Worm (Caenorhabditis elegans) whole organism, L3 larva: ENCODE results near the gene fbxl-2.
A peak's percentile ranks its signal among the peaks of the same experiment; 100 is the strongest.
"Not testable (repeated sequence)": the region's sequence is repeated elsewhere in the genome, so short reads cannot be mapped to it uniquely, and the experiment has no call there.

Experiments used
- ZK546.5 ChIP-seq: sonication (generic microtip); optimal IDR thresholded peaks from 2 replicates; lab custom pipeline; 2017; ENCODE audit warnings: missing biosample characterization, missing genetic modification characterization
- ceh-28 ChIP-seq: fragments of 150-350 bp; optimal IDR thresholded peaks from 2 replicates; lab custom pipeline; 2014; ENCODE audit warnings: missing biosample characterization, missing genetic modification reagents, missing genetic modification characterization
- ceh-82 ChIP-seq: fragments of 150-350 bp; optimal IDR thresholded peaks from 2 replicates; lab custom pipeline; 2014; ENCODE audit warnings: missing biosample characterization, missing genetic modification characterization
- daf-12 ChIP-seq: fragments of 150-350 bp; optimal IDR thresholded peaks from 2 replicates; lab custom pipeline; 2014; ENCODE audit warnings: missing biosample characterization, missing genetic modification reagents, missing genetic modification characterization
- egl-27 ChIP-seq: sonication (generic microtip); optimal IDR thresholded peaks from 4 replicates; lab custom pipeline; 2017; ENCODE audit warnings: missing biosample characterization, missing genetic modification reagents, missing genetic modification characterization
- egl-5 ChIP-seq: fragments of 150-350 bp; optimal IDR thresholded peaks from 2 replicates; lab custom pipeline; 2017; ENCODE audit warnings: missing biosample characterization, missing genetic modification reagents, missing genetic modification characterization, inconsistent platforms
- elt-2 ChIP-seq: sonication (generic microtip); optimal IDR thresholded peaks from 2 replicates; lab custom pipeline; 2016; ENCODE audit warnings: missing genetic modification reagents, mild to moderate bottlenecking, missing genetic modification characterization, missing compliant biosample characterization
- elt-3 ChIP-seq, 3 experiments: fragments of 150-350 bp in 1 of 3; sonication (generic microtip) in 2 of 3; optimal IDR thresholded peaks; 2 replicates in 2 of 3; 4 replicates in 1 of 3; lab custom pipeline; 2014 to 2017; ENCODE audit warnings: missing biosample characterization in 3 of 3, missing genetic modification characterization in 3 of 3
- fkh-10 ChIP-seq: sonication (generic microtip); optimal IDR thresholded peaks from 2 replicates; lab custom pipeline; 2017; ENCODE audit warnings: missing biosample characterization, missing genetic modification reagents, missing genetic modification characterization
- fkh-2 ChIP-seq: fragments of 150-350 bp; optimal IDR thresholded peaks from 2 replicates; lab custom pipeline; 2014; ENCODE audit warnings: missing biosample characterization, missing genetic modification reagents, missing genetic modification characterization
- jun-1 ChIP-seq: fragments of 150-350 bp; optimal IDR thresholded peaks from 2 replicates; lab custom pipeline; 2014; ENCODE audit warnings: missing biosample characterization, missing genetic modification reagents, missing genetic modification characterization
- lin-15B ChIP-seq: fragments of 150-350 bp; optimal IDR thresholded peaks from 2 replicates; lab custom pipeline; 2014; ENCODE audit warnings: missing biosample characterization, missing genetic modification characterization
- lsy-12 ChIP-seq: sonication (generic microtip); optimal IDR thresholded peaks from 2 replicates; lab custom pipeline; 2016; ENCODE audit warnings: mild to moderate bottlenecking, missing genetic modification characterization, missing compliant biosample characterization
- mml-1 ChIP-seq: fragments of 150-350 bp; sonication (generic microtip); optimal IDR thresholded peaks from 3 replicates; lab custom pipeline; 2014; ENCODE audit warnings: missing biosample characterization, missing genetic modification characterization
- nfya-1 ChIP-seq: sonication (generic microtip); optimal IDR thresholded peaks from 2 replicates; lab custom pipeline; 2017; ENCODE audit warnings: missing genetic modification characterization, mild to moderate bottlenecking, missing compliant biosample characterization, antibody characterized with exemption, moderate library complexity; ENCODE audit not compliant: insufficient read depth
- nhr-12 ChIP-seq: fragments of 150-350 bp; optimal IDR thresholded peaks from 2 replicates; lab custom pipeline; 2014; ENCODE audit warnings: missing biosample characterization, missing genetic modification characterization
- nhr-23 ChIP-seq: fragments of 150-350 bp; optimal IDR thresholded peaks from 2 replicates; lab custom pipeline; 2014; ENCODE audit warnings: missing biosample characterization, missing genetic modification reagents, missing genetic modification characterization
- nhr-237 ChIP-seq: fragments of 150-350 bp; optimal IDR thresholded peaks from 2 replicates; lab custom pipeline; 2014; ENCODE audit warnings: missing biosample characterization, missing genetic modification characterization
- nhr-25 ChIP-seq: sonication (generic microtip); optimal IDR thresholded peaks from 2 replicates; lab custom pipeline; 2017; ENCODE audit warnings: missing biosample characterization, missing genetic modification characterization
- nhr-28 ChIP-seq: fragments of 150-350 bp; optimal IDR thresholded peaks from 2 replicates; lab custom pipeline; 2014; ENCODE audit warnings: missing biosample characterization, missing genetic modification characterization
- nhr-43 ChIP-seq: sonication (generic microtip); optimal IDR thresholded peaks from 2 replicates; lab custom pipeline; 2016; ENCODE audit warnings: mild to moderate bottlenecking, missing genetic modification characterization, missing compliant biosample characterization; ENCODE audit not compliant: poor library complexity, severe bottlenecking
- nhr-76 ChIP-seq: fragments of 150-350 bp; sonication (generic microtip); optimal IDR thresholded peaks from 5 replicates; lab custom pipeline; 2014; ENCODE audit warnings: missing biosample characterization, missing genetic modification characterization
- nhr-77 ChIP-seq: fragments of 150-350 bp; optimal IDR thresholded peaks from 2 replicates; lab custom pipeline; 2014; ENCODE audit warnings: missing biosample characterization, missing genetic modification characterization
- pha-4 ChIP-seq: fragments of 150-350 bp; optimal IDR thresholded peaks from 2 replicates; lab custom pipeline; 2014; ENCODE audit warnings: missing biosample characterization, missing genetic modification reagents, missing genetic modification characterization
- pqm-1 ChIP-seq: fragments of 150-350 bp; optimal IDR thresholded peaks from 2 replicates; lab custom pipeline; 2017; ENCODE audit warnings: missing biosample characterization, missing genetic modification characterization, inconsistent platforms
- sea-2 ChIP-seq: fragments of 150-350 bp; sonication (generic microtip); optimal IDR thresholded peaks from 4 replicates; lab custom pipeline; 2014; ENCODE audit warnings: missing biosample characterization, missing genetic modification reagents, missing genetic modification characterization
- skn-1 ChIP-seq: fragments of 150-350 bp; optimal IDR thresholded peaks from 2 replicates; lab custom pipeline; 2014; ENCODE audit warnings: missing biosample characterization, missing genetic modification characterization
- tbx-2 ChIP-seq: sonication (generic microtip); optimal IDR thresholded peaks from 2 replicates; lab custom pipeline; 2016; ENCODE audit warnings: mild to moderate bottlenecking, missing genetic modification characterization, missing compliant biosample characterization
- zag-1 ChIP-seq: fragments of 150-350 bp; optimal IDR thresholded peaks from 2 replicates; lab custom pipeline; 2014; ENCODE audit warnings: missing biosample characterization, missing genetic modification characterization

Gene fbxl-2

DNA sequence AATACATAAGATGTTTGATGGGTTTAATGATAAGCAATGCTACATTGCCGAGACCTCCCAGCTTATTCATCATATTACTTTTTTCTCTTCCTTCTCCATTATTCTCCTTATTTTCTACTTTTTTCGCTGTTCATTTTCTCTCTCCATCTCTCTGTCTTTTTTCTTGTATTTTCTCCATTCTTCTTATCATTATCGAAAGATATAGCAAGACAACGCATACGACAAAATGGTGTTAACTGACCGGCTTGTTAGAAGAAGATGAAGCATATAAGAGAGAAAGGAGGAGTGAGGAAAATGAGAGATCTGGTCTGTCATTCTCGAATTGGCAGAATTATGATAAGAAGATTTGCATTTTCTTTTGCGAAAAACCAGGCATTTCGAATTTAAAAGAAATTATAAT, 9.8 kb downstream of the fbxl-2 start:
- TF ChIP-seq ceh-28 (tag; lab: Kevin White, UChicago) (no peak), ZK546.5 (tag; lab: Kevin White, UChicago) (no peak), elt-2 (tag; lab: Kevin White, UChicago) (no peak), nhr-43 (no peak)

- no peak for TF ChIP-seq fkh-10 (GFP tag; lab: Kevin White, UChicago)
- no peak for TF ChIP-seq ceh-28 (tag; lab: Kevin White, UChicago)
- TF ChIP-seq sea-2 (GFP tag; lab: Kevin White, UChicago): no peak
- TF ChIP-seq nhr-76 (tag; lab: Kevin White, UChicago): no peak
- no peak for TF ChIP-seq daf-12 (tag; lab: Kevin White, UChicago)
- TF ChIP-seq zag-1 (tag; lab: Kevin White, UChicago): no peak
- no peak for TF ChIP-seq nhr-77 (tag; lab: Kevin White, UChicago)
- TF ChIP-seq lsy-12 (tag; lab: Kevin White, UChicago): no peak
- TF ChIP-seq fkh-2: no peak
- no peak for TF ChIP-seq nhr-12 (tag; lab: Kevin White, UChicago)
- TF ChIP-seq pqm-1: no peak
- TF ChIP-seq egl-5: no peak
- no peak for TF ChIP-seq pha-4 (tag; lab: Kevin White, UChicago)
Measured at ce11 chrIII:4767869-4768645, 11.0 kb downstream of the fbxl-2 start.

- TF ChIP-seq daf-12 (tag; lab: Kevin White, UChicago): no peak
- TF ChIP-seq nhr-23 (tag; lab: Kevin White, UChicago): no peak
- no peak for TF ChIP-seq ceh-82 (tag; lab: Kevin White, UChicago)
- TF ChIP-seq lin-15B (tag; lab: Kevin White, UChicago): no peak
- TF ChIP-seq mml-1 (tag; lab: Kevin White, UChicago): no peak
- no peak for TF ChIP-seq elt-3 (tag; optimal IDR thresholded peaks at IDR 0.05; lab: Kevin White, UChicago)
- no peak for TF ChIP-seq nhr-25 (tag; lab: Kevin White, UChicago)
- no peak for TF ChIP-seq skn-1 (tag; lab: Kevin White, UChicago)
- TF ChIP-seq nhr-237 (tag; lab: Kevin White, UChicago): no peak
- TF ChIP-seq nfya-1 (tag; lab: Kevin White, UChicago): no peak
- no peak for TF ChIP-seq sea-2 (GFP tag; lab: Kevin White, UChicago)
- no peak for TF ChIP-seq nhr-43
- TF ChIP-seq nhr-76 (tag; lab: Kevin White, UChicago): no peak
- TF ChIP-seq nhr-28 (tag; lab: Kevin White, UChicago): no peak
Measured at ce11 chrIII:4778003-4778402, 20.9 kb downstream of the fbxl-2 start, which contains the start of gene B0393.7. B0393.7 (minus strand) TSS chrIII:4778103.

DNA sequence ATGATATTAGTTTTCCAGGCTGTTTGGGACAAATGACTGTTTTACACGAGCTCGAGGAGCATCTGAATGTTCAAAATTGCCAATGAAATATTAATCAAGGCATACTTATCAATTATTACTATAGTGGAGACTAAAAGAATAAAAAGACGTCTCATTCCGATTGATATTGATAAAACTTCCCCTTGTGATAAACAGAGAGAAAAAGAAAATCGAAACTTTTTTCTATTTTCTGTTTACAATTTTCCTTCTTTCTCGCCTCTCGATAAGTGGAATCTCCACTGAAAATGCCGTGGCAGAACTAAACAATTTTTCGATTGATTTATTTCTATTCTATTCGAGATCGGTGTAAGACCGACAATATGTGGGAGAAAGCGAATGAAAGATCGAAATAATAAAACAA, 22.8 kb downstream of the fbxl-2 start, which contains the start of gene B0393.9:
Gene B0393.9, minus strand, starts transcription at position 303 of the 400 bp plus-strand sequence.
- no peak for TF ChIP-seq fkh-2
- no peak for TF ChIP-seq tbx-2 (tag; lab: Kevin White, UChicago)
- peak; percentile 35 for TF ChIP-seq pqm-1
- TF ChIP-seq jun-1 (tag; lab: Kevin White, UChicago): no peak
- TF ChIP-seq elt-2 (tag; lab: Kevin White, UChicago): peak; percentile 55

ce11 chrIII:4781937-4782576, 25.0 kb downstream of the fbxl-2 start, which contains the start of the genes gex-5 and C38D4.10:
gex-5 (minus strand) TSS chrIII:4781987.
C38D4.10 (plus strand) TSS chrIII:4782526.
- not testable (repeated sequence) for TF ChIP-seq egl-5; nhr-23 (tag; lab: Kevin White, UChicago); egl-27 (tag; lab: Kevin White, UChicago)
